Worm (Caenorhabditis elegans) whole organism, L2 larva: ENCODE results near the gene F44E2.4.

Experiments used
- R02D3.7 ChIP-seq: fragments of 150-350 bp; optimal IDR thresholded peaks from 2 replicates; lab custom pipeline; 2014; ENCODE audit warnings: missing biosample characterization, missing genetic modification characterization
- ceh-82 ChIP-seq: fragments of 150-350 bp; optimal IDR thresholded peaks from 2 replicates; lab custom pipeline; 2014; ENCODE audit warnings: missing biosample characterization, missing genetic modification characterization
- elt-1 ChIP-seq: fragments of 150-350 bp; optimal IDR thresholded peaks from 2 replicates; lab custom pipeline; 2014; ENCODE audit warnings: missing biosample characterization, missing genetic modification characterization
- lsy-2 ChIP-seq, 2 experiments: fragments of 150-350 bp in 1 of 2; sonication (generic microtip) in 1 of 2; optimal IDR thresholded peaks; 2 replicates each; lab custom pipeline; 2014 to 2017; ENCODE audit warnings: missing biosample characterization in 2 of 2, missing genetic modification characterization in 2 of 2
- mab-5 ChIP-seq: fragments of 150-350 bp; optimal IDR thresholded peaks from 2 replicates; lab custom pipeline; 2014; ENCODE audit warnings: missing biosample characterization, missing genetic modification characterization
- skn-1 ChIP-seq: sonication (generic microtip); optimal IDR thresholded peaks from 2 replicates; lab custom pipeline; 2017; ENCODE audit warnings: missing biosample characterization, missing genetic modification characterization
- snpc-4 ChIP-seq: fragments of 150-350 bp; optimal IDR thresholded peaks from 2 replicates; lab custom pipeline; 2014; ENCODE audit warnings: missing biosample characterization, missing genetic modification characterization
- unc-55 ChIP-seq: fragments of 150-350 bp; sonication (generic microtip); optimal IDR thresholded peaks from 3 replicates; lab custom pipeline; 2014; ENCODE audit warnings: missing biosample characterization, missing genetic modification reagents, missing genetic modification characterization
- unc-62 ChIP-seq: fragments of 150-350 bp; optimal IDR thresholded peaks from 2 replicates; lab custom pipeline; 2014; ENCODE audit warnings: missing biosample characterization, missing genetic modification reagents, missing genetic modification characterization
- ztf-4 ChIP-seq: fragments of 150-350 bp; optimal IDR thresholded peaks from 2 replicates; lab custom pipeline; 2014; ENCODE audit warnings: missing biosample characterization, missing genetic modification characterization

DNA sequence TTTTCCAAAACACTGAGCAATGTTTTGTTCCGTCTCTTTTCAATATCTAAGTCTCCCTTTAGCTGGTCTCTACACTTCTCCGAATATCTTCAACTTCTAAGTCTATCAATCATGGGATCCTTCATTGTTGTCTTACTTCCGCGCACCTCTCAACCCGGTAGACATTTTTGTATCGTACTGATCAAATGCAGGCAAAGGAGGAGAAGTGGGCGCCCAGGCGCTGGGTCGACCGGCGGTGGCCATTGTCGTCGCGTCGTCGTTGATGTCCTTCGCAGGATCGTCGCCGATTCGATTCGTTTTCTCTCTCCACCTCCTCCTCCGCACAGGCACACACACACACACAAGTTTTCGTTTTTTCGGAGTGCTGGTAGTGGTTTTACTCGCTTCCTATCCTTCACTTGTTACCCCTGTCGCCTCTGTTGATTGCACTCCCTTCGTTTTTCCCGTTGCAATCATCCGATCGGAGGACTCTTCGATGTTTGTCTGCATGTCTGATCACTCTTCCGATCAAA lies 36.8 kb downstream of the F44E2.4 start:
- TF ChIP-seq mab-5 (no peak), snpc-4 (no peak), ceh-82 (no peak), skn-1 (tag; lab: Kevin White, UChicago) (no peak), lsy-2 (tag; optimal IDR thresholded peaks at IDR 0.05; lab: Kevin White, UChicago) (no peak), R02D3.7 (tag; lab: Kevin White, UChicago) (no peak), ztf-4 (no peak), elt-1 (tag; lab: Kevin White, UChicago) (no peak), unc-62 (GFP tag; lab: Kevin White, UChicago) (no peak), unc-55 (GFP tag; lab: Kevin White, UChicago) (no peak)
